Worm (Caenorhabditis elegans) whole organism, late embryonic: Measurements from ENCODE around the gene F41H8.2.

Experiments
- C38D4.7 ChIP-seq: fragments of 200-800 bp; sonication (Bioruptor generic); optimal IDR thresholded peaks from 2 replicates; lab custom pipeline; 2018; ENCODE audit warnings: mild to moderate bottlenecking, missing genetic modification characterization, moderate library complexity, missing compliant biosample characterization
- ahr-1 ChIP-seq: sonication (generic microtip); optimal IDR thresholded peaks from 2 replicates; lab custom pipeline; 2016; ENCODE audit warnings: missing genetic modification characterization, missing compliant biosample characterization
- ceh-19 ChIP-seq: fragments of 200-800 bp; sonication (Bioruptor generic); optimal IDR thresholded peaks from 2 replicates; lab custom pipeline; 2018; ENCODE audit warnings: mild to moderate bottlenecking, missing genetic modification characterization, missing compliant biosample characterization
- ceh-22 ChIP-seq: sonication (generic microtip); optimal IDR thresholded peaks from 2 replicates; lab custom pipeline; 2017; ENCODE audit warnings: missing biosample characterization, missing genetic modification characterization
- ceh-24 ChIP-seq: sonication (generic microtip); optimal IDR thresholded peaks from 2 replicates; lab custom pipeline; 2016; ENCODE audit warnings: mild to moderate bottlenecking, missing genetic modification characterization, missing compliant biosample characterization
- ceh-30 ChIP-seq: fragments of 150-350 bp; optimal IDR thresholded peaks from 2 replicates; lab custom pipeline; 2014; ENCODE audit warnings: missing biosample characterization, missing genetic modification characterization
- ceh-31 ChIP-seq: sonication (generic microtip); optimal IDR thresholded peaks from 2 replicates; lab custom pipeline; 2016; ENCODE audit warnings: missing genetic modification characterization, missing compliant biosample characterization
- ceh-34 ChIP-seq: sonication (generic microtip); optimal IDR thresholded peaks from 2 replicates; lab custom pipeline; 2016; ENCODE audit warnings: mild to moderate bottlenecking, missing genetic modification characterization, missing compliant biosample characterization
- ceh-45 ChIP-seq: fragments of 200-800 bp; sonication (Bioruptor generic); IDR thresholded peaks from 2 replicates; pipeline ENCODE4 v1.3.6; 2022; ENCODE audit warnings: missing genetic modification reagents, missing genetic modification characterization, missing compliant biosample characterization
- ceh-6 ChIP-seq: fragments of 200-800 bp; sonication (Bioruptor generic); optimal IDR thresholded peaks from 2 replicates; lab custom pipeline; 2018; ENCODE audit warnings: mild to moderate bottlenecking, missing genetic modification characterization, missing compliant biosample characterization
- ceh-9 ChIP-seq: sonication (generic microtip); optimal IDR thresholded peaks from 2 replicates; lab custom pipeline; 2016; ENCODE audit warnings: mild to moderate bottlenecking, missing genetic modification characterization, inconsistent platforms, missing compliant biosample characterization
- che-1 ChIP-seq: sonication (generic microtip); optimal IDR thresholded peaks from 2 replicates; lab custom pipeline; 2016; ENCODE audit warnings: mild to moderate bottlenecking, missing genetic modification characterization, missing compliant biosample characterization
- dmd-4 ChIP-seq: sonication (generic microtip); optimal IDR thresholded peaks from 2 replicates; lab custom pipeline; 2016; ENCODE audit warnings: borderline replicate concordance, missing genetic modification characterization, missing compliant biosample characterization
- elt-2 ChIP-seq: sonication (generic microtip); optimal IDR thresholded peaks from 2 replicates; lab custom pipeline; 2016; ENCODE audit warnings: missing genetic modification reagents, missing genetic modification characterization, missing compliant biosample characterization
- fax-1 ChIP-seq: sonication (generic microtip); optimal IDR thresholded peaks from 2 replicates; lab custom pipeline; 2016; ENCODE audit warnings: missing genotype, missing genetic modification characterization, missing compliant biosample characterization
- fkh-6 ChIP-seq: sonication (generic microtip); optimal IDR thresholded peaks from 2 replicates; lab custom pipeline; 2016; ENCODE audit warnings: missing genetic modification characterization, missing compliant biosample characterization
- gmeb-2 ChIP-seq: sonication (generic microtip); optimal IDR thresholded peaks from 2 replicates; lab custom pipeline; 2016; ENCODE audit warnings: missing genetic modification characterization, inconsistent platforms, missing compliant biosample characterization
- hlh-13 ChIP-seq: fragments of 200-800 bp; sonication (Bioruptor generic); optimal IDR thresholded peaks from 2 replicates; lab custom pipeline; 2018; ENCODE audit warnings: mild to moderate bottlenecking, missing genetic modification characterization, missing compliant biosample characterization
- hlh-15 ChIP-seq: sonication (generic microtip); optimal IDR thresholded peaks from 2 replicates; lab custom pipeline; 2016; ENCODE audit warnings: missing genetic modification characterization, missing compliant biosample characterization
- hlh-30 ChIP-seq: sonication (generic microtip); optimal IDR thresholded peaks from 2 replicates; lab custom pipeline; 2017; ENCODE audit warnings: antibody characterized with exemption, missing genetic modification characterization, missing compliant biosample characterization; ENCODE audit not compliant: insufficient read depth
- hlh-6 ChIP-seq: sonication (generic microtip); optimal IDR thresholded peaks from 2 replicates; lab custom pipeline; 2016; ENCODE audit warnings: missing genotype, missing genetic modification characterization, missing compliant biosample characterization
- hlh-8 ChIP-seq: sonication (generic microtip); optimal IDR thresholded peaks from 2 replicates; lab custom pipeline; 2016; ENCODE audit warnings: missing genotype, missing genetic modification characterization, missing compliant biosample characterization
- lin-11 ChIP-seq: fragments of 200-800 bp; sonication (Bioruptor generic); optimal IDR thresholded peaks from 2 replicates; lab custom pipeline; 2018; ENCODE audit warnings: mild to moderate bottlenecking, missing genetic modification characterization, missing compliant biosample characterization
- nfya-1 ChIP-seq: sonication (generic microtip); optimal IDR thresholded peaks from 2 replicates; lab custom pipeline; 2017; ENCODE audit warnings: missing genetic modification characterization, mild to moderate bottlenecking, missing compliant biosample characterization, antibody characterized with exemption, moderate library complexity
- nhr-232 ChIP-seq: sonication (generic microtip); optimal IDR thresholded peaks from 2 replicates; lab custom pipeline; 2016; ENCODE audit warnings: missing genetic modification characterization, missing compliant biosample characterization
- pat-9 ChIP-seq: fragments of 200-800 bp; sonication (Bioruptor generic); optimal IDR thresholded peaks from 2 replicates; lab custom pipeline; 2018; ENCODE audit warnings: mild to moderate bottlenecking, missing genetic modification characterization, moderate library complexity, missing compliant biosample characterization
- pax-1 ChIP-seq: fragments of 150-350 bp; optimal IDR thresholded peaks from 2 replicates; lab custom pipeline; 2014; ENCODE audit warnings: missing biosample characterization, missing genetic modification characterization
- pha-2 ChIP-seq: sonication (generic microtip); optimal IDR thresholded peaks from 2 replicates; lab custom pipeline; 2017; ENCODE audit warnings: mild to moderate bottlenecking, missing genetic modification characterization, missing compliant biosample characterization
- pros-1 ChIP-seq: fragments of 150-350 bp; optimal IDR thresholded peaks from 2 replicates; lab custom pipeline; 2014; ENCODE audit warnings: missing biosample characterization, missing genetic modification reagents, missing genetic modification characterization
- rnt-1 ChIP-seq: sonication (generic microtip); optimal IDR thresholded peaks from 2 replicates; lab custom pipeline; 2016; ENCODE audit warnings: missing genetic modification characterization, missing compliant biosample characterization
- sdc-2 ChIP-seq: sonication (generic microtip); optimal IDR thresholded peaks from 2 replicates; lab custom pipeline; 2016; ENCODE audit warnings: missing genotype, missing genetic modification characterization, missing compliant biosample characterization
- syd-9 ChIP-seq: sonication (generic microtip); optimal IDR thresholded peaks from 2 replicates; lab custom pipeline; 2016; ENCODE audit warnings: mild to moderate bottlenecking, missing genetic modification characterization, moderate library complexity, missing compliant biosample characterization
- ttx-3 ChIP-seq: sonication (generic microtip); optimal IDR thresholded peaks from 2 replicates; lab custom pipeline; 2016; ENCODE audit warnings: missing genetic modification reagents, missing genetic modification characterization, missing compliant biosample characterization
- unc-3 ChIP-seq, 2 experiments: fragments of 200-800 bp in 1 of 2; sonication (Bioruptor generic) in 1 of 2; sonication (generic microtip) in 1 of 2; conservative IDR thresholded peaks in 1 of 2; optimal IDR thresholded peaks in 1 of 2; 2 replicates each; pipeline versions ENCODE4 v1.3.6 to Lab custom; 2016 to 2022; ENCODE audit warnings: missing compliant biosample characterization in 2 of 2, missing genetic modification characterization in 2 of 2, missing genetic modification reagents in 1 of 2
- unc-55 ChIP-seq: sonication (generic microtip); optimal IDR thresholded peaks from 2 replicates; lab custom pipeline; 2017; ENCODE audit warnings: missing biosample characterization, missing genetic modification reagents, missing genetic modification characterization
- zip-5 ChIP-seq: sonication (generic microtip); optimal IDR thresholded peaks from 2 replicates; lab custom pipeline; 2016; ENCODE audit warnings: missing genetic modification characterization, missing compliant biosample characterization

F41H8.2 gene

DNA sequence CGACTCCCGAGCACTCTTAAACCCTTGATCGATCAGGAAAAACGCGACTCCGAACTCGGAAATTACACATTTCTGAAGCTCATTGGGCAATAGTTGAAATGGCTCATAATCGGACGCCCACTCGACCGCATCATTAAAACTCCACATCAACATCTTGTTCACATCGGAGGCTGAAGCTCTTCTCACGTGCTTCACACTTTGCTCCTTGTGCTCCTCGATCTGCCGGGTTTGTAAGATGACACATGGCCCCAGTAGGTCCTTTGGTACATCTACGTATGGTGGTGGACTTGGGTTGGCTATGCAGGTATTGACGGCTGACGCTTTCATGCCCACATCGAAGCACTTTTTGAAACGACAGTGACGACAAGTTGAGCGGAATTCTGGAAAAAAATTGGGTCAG is 22.7 kb upstream of the F41H8.2 start:
- no peak for TF ChIP-seq hlh-30 (tag; lab: Kevin White, UChicago)
- no peak for TF ChIP-seq pax-1 (tag; lab: Kevin White, UChicago)
- TF ChIP-seq lin-11 (tag; lab: Kevin White, UChicago) = no peak
- no peak for TF ChIP-seq unc-3 (GFP tag; conservative IDR thresholded peaks at IDR 0.05; lab: Robert Waterston, UW)
- no peak for TF ChIP-seq unc-3 (tag; optimal IDR thresholded peaks at IDR 0.05; lab: Kevin White, UChicago)
- no peak for TF ChIP-seq ceh-24 (tag; lab: Kevin White, UChicago)
- no peak for TF ChIP-seq dmd-4 (tag; lab: Kevin White, UChicago)
- TF ChIP-seq ceh-30 (tag; lab: Kevin White, UChicago) = no peak
- TF ChIP-seq nhr-232 = no peak
- no peak for TF ChIP-seq hlh-15 (tag; lab: Kevin White, UChicago)
- TF ChIP-seq sdc-2 (tag; lab: Kevin White, UChicago) = no peak
- TF ChIP-seq zip-5 (tag; lab: Kevin White, UChicago) = no peak
- no peak for TF ChIP-seq hlh-13 (GFP tag; lab: Kevin White, UChicago)
- no peak for TF ChIP-seq C38D4.7 (GFP tag; lab: Kevin White, UChicago)
- no peak for TF ChIP-seq pat-9 (tag; lab: Kevin White, UChicago)
- no peak for TF ChIP-seq rnt-1 (tag; lab: Kevin White, UChicago)
- TF ChIP-seq pros-1 (tag; lab: Kevin White, UChicago) = no peak

DNA sequence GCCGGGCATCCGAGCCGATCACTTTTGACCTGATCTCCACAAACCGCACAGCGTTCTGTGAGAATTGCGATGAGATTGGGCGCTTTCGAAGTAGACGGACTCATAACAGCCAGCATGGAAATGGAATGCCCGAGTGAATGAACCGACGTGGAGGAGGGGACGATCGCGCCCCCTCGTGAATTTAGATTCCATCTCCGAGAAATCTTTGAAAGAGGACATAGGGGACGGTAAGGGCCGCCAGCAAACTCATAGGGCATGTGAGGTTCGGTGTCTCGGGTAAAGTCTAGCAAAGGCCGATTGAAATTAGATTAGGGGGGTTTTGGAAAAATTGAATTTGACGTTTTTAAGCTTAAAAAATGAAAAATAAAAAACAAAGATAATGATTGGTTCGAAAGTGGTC is 21.7 kb upstream of the F41H8.2 start, which contains the start of gene nhr-270:
TSS of gene nhr-270 (minus strand) at position 257 of the 400 bp plus-strand sequence.
- TF ChIP-seq ceh-34 (tag; lab: Kevin White, UChicago) (no peak), hlh-6 (tag; lab: Kevin White, UChicago) (no peak), zip-5 (tag; lab: Kevin White, UChicago) (no peak), syd-9 (tag; lab: Kevin White, UChicago) (no peak), lin-11 (tag; lab: Kevin White, UChicago) (no peak), nfya-1 (tag; lab: Kevin White, UChicago) (no peak), ahr-1 (tag; lab: Kevin White, UChicago) (no peak), fkh-6 (tag; lab: Kevin White, UChicago) (no peak)

DNA sequence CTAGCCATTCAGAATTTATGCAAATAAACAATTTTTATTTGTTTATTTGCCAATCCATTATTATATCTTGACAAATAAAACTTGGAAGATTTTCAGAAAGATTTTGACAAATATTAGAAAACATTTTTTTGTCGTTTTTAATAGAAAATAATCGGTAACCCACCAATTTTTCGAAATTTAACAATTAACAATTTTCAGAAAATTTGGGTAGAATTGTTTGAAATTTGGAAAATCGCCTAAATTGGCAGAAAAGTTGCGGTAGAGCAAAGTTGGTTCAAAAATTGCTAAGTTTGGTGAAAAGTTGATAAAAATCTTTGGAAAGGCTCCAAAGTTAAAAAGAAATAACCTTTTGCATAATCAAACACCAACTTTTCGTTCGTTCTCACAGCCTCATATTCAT is 17.9 kb upstream of the F41H8.2 start:
- TF ChIP-seq pha-2 (tag; lab: Kevin White, UChicago) (no peak), hlh-8 (no peak), ceh-9 (tag; lab: Kevin White, UChicago) (no peak), hlh-6 (tag; lab: Kevin White, UChicago) (no peak), fax-1 (no peak), elt-2 (tag; lab: Kevin White, UChicago) (no peak), ceh-31 (no peak), ceh-45 (no peak), unc-3 (GFP tag; conservative IDR thresholded peaks at IDR 0.05; lab: Robert Waterston, UW) (no peak), unc-3 (tag; optimal IDR thresholded peaks at IDR 0.05; lab: Kevin White, UChicago) (no peak), che-1 (tag; lab: Kevin White, UChicago) (no peak), gmeb-2 (no peak), ceh-22 (tag; lab: Kevin White, UChicago) (no peak), ceh-19 (GFP tag; lab: Kevin White, UChicago) (no peak), pros-1 (tag; lab: Kevin White, UChicago) (no peak), ceh-6 (GFP tag; lab: Kevin White, UChicago) (no peak), ttx-3 (tag; lab: Kevin White, UChicago) (no peak), unc-55 (GFP tag; lab: Kevin White, UChicago) (no peak)
- TF ChIP-seq, all 69 proteins: peak for 0
